Worm (Caenorhabditis elegans): ENCODE data around the gene W02B12.13.

DNA sequence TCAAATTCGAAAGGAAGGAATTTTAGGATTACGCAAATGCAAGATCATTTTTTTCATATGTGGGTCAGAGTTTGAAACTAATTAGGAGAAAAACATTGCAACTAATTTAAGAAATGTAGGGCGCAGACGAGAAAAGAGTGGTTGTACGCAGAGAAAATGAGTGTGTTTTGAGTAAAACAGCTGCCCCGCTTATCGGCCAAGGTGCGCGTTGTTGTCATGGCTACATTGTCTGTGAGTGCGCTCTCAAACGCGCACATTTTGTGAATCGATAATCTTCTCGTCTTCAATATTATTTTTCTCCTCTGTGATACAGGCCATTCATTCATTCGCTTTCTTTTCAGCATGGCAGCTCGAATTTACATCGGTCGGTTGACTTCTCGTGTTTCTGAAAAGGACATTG lies 8.6 kb downstream of the W02B12.13 start:
- no peak for TF ChIP-seq die-1 (tag; optimal IDR thresholded peaks at IDR 0.05)
- no peak for TF ChIP-seq madf-8 (GFP tag; conservative IDR thresholded peaks at IDR 0.05)
- no peak for TF ChIP-seq ztf-3 (GFP tag; optimal IDR thresholded peaks at IDR 0.05)
- TF ChIP-seq somi-1 (GFP tag; optimal IDR thresholded peaks at IDR 0.05): no peak
- no peak for TF ChIP-seq snpc-4 (GFP tag; optimal IDR thresholded peaks at IDR 0.05)
- no peak for TF ChIP-seq snpc-4 (tag; optimal IDR thresholded peaks at IDR 0.05)

Measured in whole organism, young adult.